Worm (Caenorhabditis elegans) whole organism, late embryonic: ENCODE measurements around the gene aex-2.

Source experiments
- C08G9.2 ChIP-seq: sonication (generic microtip); optimal IDR thresholded peaks from 2 replicates; lab custom pipeline; 2016; ENCODE audit warnings: mild to moderate bottlenecking, missing genetic modification characterization, moderate library complexity, missing compliant biosample characterization
- C38D4.7 ChIP-seq: fragments of 200-800 bp; sonication (Bioruptor generic); optimal IDR thresholded peaks from 2 replicates; lab custom pipeline; 2018; ENCODE audit warnings: mild to moderate bottlenecking, missing genetic modification characterization, moderate library complexity, missing compliant biosample characterization
- K02D7.2 ChIP-seq: sonication (generic microtip); optimal IDR thresholded peaks from 2 replicates; lab custom pipeline; 2017; ENCODE audit warnings: mild to moderate bottlenecking, missing genetic modification characterization, missing compliant biosample characterization
- K09A11.1 ChIP-seq: sonication (generic microtip); optimal IDR thresholded peaks from 2 replicates; lab custom pipeline; 2017; ENCODE audit warnings: antibody characterized with exemption, mild to moderate bottlenecking, missing genetic modification characterization, missing compliant biosample characterization; ENCODE audit not compliant: insufficient read depth
- Y22D7AL.16 ChIP-seq: sonication (generic microtip); optimal IDR thresholded peaks from 2 replicates; lab custom pipeline; 2016; ENCODE audit warnings: missing genetic modification characterization, missing compliant biosample characterization
- ahr-1 ChIP-seq: sonication (generic microtip); optimal IDR thresholded peaks from 2 replicates; lab custom pipeline; 2016; ENCODE audit warnings: missing genetic modification characterization, missing compliant biosample characterization
- ceh-14 ChIP-seq: sonication (generic microtip); optimal IDR thresholded peaks from 2 replicates; lab custom pipeline; 2016; ENCODE audit warnings: missing genotype, missing genetic modification characterization, missing compliant biosample characterization
- ceh-18 ChIP-seq: sonication (generic microtip); optimal IDR thresholded peaks from 2 replicates; lab custom pipeline; 2016; ENCODE audit warnings: missing genetic modification characterization, missing compliant biosample characterization
- ceh-19 ChIP-seq: fragments of 200-800 bp; sonication (Bioruptor generic); optimal IDR thresholded peaks from 2 replicates; lab custom pipeline; 2018; ENCODE audit warnings: mild to moderate bottlenecking, missing genetic modification characterization, missing compliant biosample characterization
- ceh-22 ChIP-seq: sonication (generic microtip); optimal IDR thresholded peaks from 2 replicates; lab custom pipeline; 2017; ENCODE audit warnings: missing biosample characterization, missing genetic modification characterization
- ceh-34 ChIP-seq: sonication (generic microtip); optimal IDR thresholded peaks from 2 replicates; lab custom pipeline; 2016; ENCODE audit warnings: mild to moderate bottlenecking, missing genetic modification characterization, missing compliant biosample characterization
- ceh-45 ChIP-seq: fragments of 200-800 bp; sonication (Bioruptor generic); IDR thresholded peaks from 2 replicates; pipeline ENCODE4 v1.3.6; 2022; ENCODE audit warnings: missing genetic modification reagents, missing genetic modification characterization, missing compliant biosample characterization
- che-1 ChIP-seq: sonication (generic microtip); optimal IDR thresholded peaks from 2 replicates; lab custom pipeline; 2016; ENCODE audit warnings: mild to moderate bottlenecking, missing genetic modification characterization, missing compliant biosample characterization
- elt-2 ChIP-seq: sonication (generic microtip); optimal IDR thresholded peaks from 2 replicates; lab custom pipeline; 2016; ENCODE audit warnings: missing genetic modification reagents, missing genetic modification characterization, missing compliant biosample characterization
- ets-4 ChIP-seq: sonication (generic microtip); optimal IDR thresholded peaks from 2 replicates; lab custom pipeline; 2016; ENCODE audit warnings: missing genetic modification characterization, missing compliant biosample characterization
- fkh-10 ChIP-seq: fragments of 150-350 bp; optimal IDR thresholded peaks from 2 replicates; lab custom pipeline; 2014; ENCODE audit warnings: missing biosample characterization, missing genetic modification reagents, missing genetic modification characterization
- fkh-6 ChIP-seq: sonication (generic microtip); optimal IDR thresholded peaks from 2 replicates; lab custom pipeline; 2016; ENCODE audit warnings: missing genetic modification characterization, missing compliant biosample characterization
- hlh-6 ChIP-seq: sonication (generic microtip); optimal IDR thresholded peaks from 2 replicates; lab custom pipeline; 2016; ENCODE audit warnings: missing genotype, missing genetic modification characterization, missing compliant biosample characterization
- lin-11 ChIP-seq: fragments of 200-800 bp; sonication (Bioruptor generic); optimal IDR thresholded peaks from 2 replicates; lab custom pipeline; 2018; ENCODE audit warnings: mild to moderate bottlenecking, missing genetic modification characterization, missing compliant biosample characterization
- mec-3 ChIP-seq: sonication (generic microtip); optimal IDR thresholded peaks from 2 replicates; lab custom pipeline; 2016; ENCODE audit warnings: borderline replicate concordance, missing genetic modification characterization, missing compliant biosample characterization
- nfya-1 ChIP-seq: sonication (generic microtip); optimal IDR thresholded peaks from 2 replicates; lab custom pipeline; 2017; ENCODE audit warnings: missing genetic modification characterization, mild to moderate bottlenecking, missing compliant biosample characterization, antibody characterized with exemption, moderate library complexity
- nhr-11 ChIP-seq: fragments of 150-350 bp; optimal IDR thresholded peaks from 2 replicates; lab custom pipeline; 2014; ENCODE audit warnings: missing biosample characterization, missing genetic modification characterization
- nhr-232 ChIP-seq: sonication (generic microtip); optimal IDR thresholded peaks from 2 replicates; lab custom pipeline; 2016; ENCODE audit warnings: missing genetic modification characterization, missing compliant biosample characterization
- npax-4 ChIP-seq: sonication (generic microtip); optimal IDR thresholded peaks from 2 replicates; lab custom pipeline; 2016; ENCODE audit warnings: missing genetic modification characterization, missing compliant biosample characterization
- odd-2 ChIP-seq: sonication (generic microtip); optimal IDR thresholded peaks from 2 replicates; lab custom pipeline; 2017; ENCODE audit warnings: antibody characterized with exemption, mild to moderate bottlenecking, missing genetic modification characterization, missing compliant biosample characterization
- pag-3 ChIP-seq: sonication (generic microtip); optimal IDR thresholded peaks from 2 replicates; lab custom pipeline; 2016; ENCODE audit warnings: missing compliant biosample characterization, missing genetic modification characterization, borderline replicate concordance
- pat-9 ChIP-seq: fragments of 200-800 bp; sonication (Bioruptor generic); optimal IDR thresholded peaks from 2 replicates; lab custom pipeline; 2018; ENCODE audit warnings: mild to moderate bottlenecking, missing genetic modification characterization, moderate library complexity, missing compliant biosample characterization
- pax-1 ChIP-seq: fragments of 150-350 bp; optimal IDR thresholded peaks from 2 replicates; lab custom pipeline; 2014; ENCODE audit warnings: missing biosample characterization, missing genetic modification characterization
- pha-2 ChIP-seq: sonication (generic microtip); optimal IDR thresholded peaks from 2 replicates; lab custom pipeline; 2017; ENCODE audit warnings: mild to moderate bottlenecking, missing genetic modification characterization, missing compliant biosample characterization
- pha-4 ChIP-seq: fragments of 150-350 bp; optimal IDR thresholded peaks from 2 replicates; lab custom pipeline; 2018; ENCODE audit warnings: missing biosample characterization, missing genetic modification reagents, missing genetic modification characterization
- pqm-1 ChIP-seq: sonication (generic microtip); optimal IDR thresholded peaks from 2 replicates; lab custom pipeline; 2016; ENCODE audit warnings: missing genetic modification characterization, missing compliant biosample characterization
- pros-1 ChIP-seq: fragments of 150-350 bp; optimal IDR thresholded peaks from 2 replicates; lab custom pipeline; 2014; ENCODE audit warnings: missing biosample characterization, missing genetic modification reagents, missing genetic modification characterization
- sdc-2 ChIP-seq: sonication (generic microtip); optimal IDR thresholded peaks from 2 replicates; lab custom pipeline; 2016; ENCODE audit warnings: missing genotype, missing genetic modification characterization, missing compliant biosample characterization
- sox-2 ChIP-seq: fragments of 200-800 bp; sonication (Bioruptor generic); IDR thresholded peaks from 2 replicates; pipeline ENCODE4 v1.3.6; 2022; ENCODE audit warnings: missing genetic modification reagents, missing genetic modification characterization, missing compliant biosample characterization
- tbx-2 ChIP-seq: sonication (generic microtip); optimal IDR thresholded peaks from 2 replicates; lab custom pipeline; 2016; ENCODE audit warnings: missing genetic modification characterization, missing compliant biosample characterization
- tbx-7 ChIP-seq: sonication (generic microtip); optimal IDR thresholded peaks from 2 replicates; lab custom pipeline; 2016; ENCODE audit warnings: missing genotype, missing genetic modification characterization, missing compliant biosample characterization
- unc-55 ChIP-seq: sonication (generic microtip); optimal IDR thresholded peaks from 2 replicates; lab custom pipeline; 2017; ENCODE audit warnings: missing biosample characterization, missing genetic modification reagents, missing genetic modification characterization
- zip-5 ChIP-seq: sonication (generic microtip); optimal IDR thresholded peaks from 2 replicates; lab custom pipeline; 2016; ENCODE audit warnings: missing genetic modification characterization, missing compliant biosample characterization
- ztf-16 ChIP-seq: sonication (generic microtip); optimal IDR thresholded peaks from 2 replicates; lab custom pipeline; 2017; ENCODE audit warnings: missing genetic modification characterization, missing compliant biosample characterization

aex-2 gene

DNA sequence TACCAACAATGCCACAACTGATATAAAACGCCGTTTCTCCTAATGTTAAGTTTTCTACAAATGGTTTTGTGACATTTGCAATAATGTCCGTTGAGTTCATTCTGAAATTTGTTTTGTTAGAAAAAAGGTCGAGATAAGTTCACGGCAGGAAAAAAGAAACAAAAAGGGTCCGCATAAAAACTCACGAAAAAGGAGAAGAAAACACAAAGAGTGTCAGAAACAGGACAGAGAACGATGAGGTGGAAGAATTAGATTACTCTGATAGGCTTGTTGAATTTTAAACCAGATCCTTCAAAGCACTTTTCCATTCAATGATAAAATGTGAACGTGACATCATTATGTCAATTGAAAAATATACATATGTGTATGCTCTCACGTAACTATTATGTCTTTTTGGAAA is at the start of gene aex-2:
Gene aex-2 (minus strand): TSS at position 101 of the 400 bp plus-strand sequence.
- TF ChIP-seq ceh-18 (tag; lab: Kevin White, UChicago) = no peak
- no peak for TF ChIP-seq pax-1 (tag; lab: Kevin White, UChicago)
- TF ChIP-seq ahr-1 (tag; lab: Kevin White, UChicago) = no peak
- no peak for TF ChIP-seq pha-2 (tag; lab: Kevin White, UChicago)
- TF ChIP-seq sdc-2 (tag; lab: Kevin White, UChicago) = no peak
- TF ChIP-seq ceh-14 (tag; lab: Kevin White, UChicago) = no peak
- no peak for TF ChIP-seq hlh-6 (tag; lab: Kevin White, UChicago)
- no peak for TF ChIP-seq odd-2 (tag; lab: Kevin White, UChicago)
- no peak for TF ChIP-seq ceh-19 (GFP tag; lab: Kevin White, UChicago)
- TF ChIP-seq C38D4.7 = no peak
- TF ChIP-seq ets-4 (tag; lab: Kevin White, UChicago) = no peak
- TF ChIP-seq Y22D7AL.16 (tag; lab: Kevin White, UChicago) = no peak
- no peak for TF ChIP-seq sox-2 (GFP tag; lab: Robert Waterston, UW)
- no peak for TF ChIP-seq unc-55 (GFP tag; lab: Kevin White, UChicago)
- no peak for TF ChIP-seq fkh-10 (GFP tag; lab: Kevin White, UChicago)
- TF ChIP-seq, all 69 proteins: peak for 0

- TF ChIP-seq ztf-16 = no peak
Observed at ce11 chrX:9698359-9698758, 45.4 kb upstream of the aex-2 start, which contains the start of gene dyf-7. dyf-7 (plus strand) TSS chrX:9698659.

ce11 chrX:9697655-9698054 is 44.7 kb upstream of the aex-2 start:
- no peak for TF ChIP-seq nfya-1 (tag; lab: Kevin White, UChicago)
- no peak for TF ChIP-seq pqm-1 (tag; lab: Kevin White, UChicago)
- TF ChIP-seq pha-4 = no peak
- TF ChIP-seq ceh-14 (tag; lab: Kevin White, UChicago) = no peak
- no peak for TF ChIP-seq pat-9
- TF ChIP-seq mec-3 = no peak
- TF ChIP-seq K02D7.2 (tag; lab: Kevin White, UChicago) = no peak
- no peak for TF ChIP-seq zip-5 (tag; lab: Kevin White, UChicago)
- no peak for TF ChIP-seq C38D4.7
- TF ChIP-seq Y22D7AL.16 (tag; lab: Kevin White, UChicago) = no peak
- no peak for TF ChIP-seq npax-4

DNA sequence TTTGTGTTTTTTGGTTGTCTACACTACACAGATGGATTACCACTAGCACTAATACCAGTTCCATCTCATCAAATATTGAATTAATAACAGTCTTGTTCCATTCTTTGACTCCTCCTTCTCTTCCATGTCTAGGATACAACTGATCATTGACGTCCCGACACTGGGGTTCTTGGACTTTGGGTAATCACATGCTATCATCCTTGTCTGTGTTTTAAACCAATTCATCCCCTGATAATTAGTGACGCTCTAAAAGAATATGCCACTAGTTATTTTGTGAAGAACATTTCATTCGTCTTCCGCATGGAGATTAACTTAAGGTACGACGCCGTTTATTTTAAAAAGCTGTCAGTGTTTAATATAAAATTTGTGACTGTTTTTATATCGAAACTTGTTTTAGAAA is 37.5 kb upstream of the aex-2 start, which contains the start of gene npr-18:
Gene npr-18 (plus strand): TSS at position 301 of the 400 bp plus-strand sequence.
- no peak for TF ChIP-seq elt-2
- no peak for TF ChIP-seq tbx-7 (tag; lab: Kevin White, UChicago)
- no peak for TF ChIP-seq C08G9.2 (tag; lab: Kevin White, UChicago)
- TF ChIP-seq pag-3 (tag; lab: Kevin White, UChicago) = no peak
- TF ChIP-seq K09A11.1 = no peak
- no peak for TF ChIP-seq tbx-2 (tag; lab: Kevin White, UChicago)
- TF ChIP-seq nhr-11 (tag; lab: Kevin White, UChicago) = no peak
- TF ChIP-seq pros-1 (tag; lab: Kevin White, UChicago) = no peak
- TF ChIP-seq ceh-22 (tag; lab: Kevin White, UChicago) = no peak
- no peak for TF ChIP-seq che-1 (tag; lab: Kevin White, UChicago)
- TF ChIP-seq lin-11 (tag; lab: Kevin White, UChicago) = no peak
- TF ChIP-seq ceh-34 (tag; lab: Kevin White, UChicago) = no peak
- no peak for TF ChIP-seq nhr-232
- no peak for TF ChIP-seq ceh-45 (GFP tag; lab: Robert Waterston, UW)
- no peak for TF ChIP-seq ceh-14 (tag; lab: Kevin White, UChicago)
- no peak for TF ChIP-seq fkh-6 (tag; lab: Kevin White, UChicago)
- TF ChIP-seq npax-4 = no peak
- TF ChIP-seq, all 69 proteins: peak for 0
